Worm (Caenorhabditis elegans): ENCODE results near the gene ZK353.3.

DNA sequence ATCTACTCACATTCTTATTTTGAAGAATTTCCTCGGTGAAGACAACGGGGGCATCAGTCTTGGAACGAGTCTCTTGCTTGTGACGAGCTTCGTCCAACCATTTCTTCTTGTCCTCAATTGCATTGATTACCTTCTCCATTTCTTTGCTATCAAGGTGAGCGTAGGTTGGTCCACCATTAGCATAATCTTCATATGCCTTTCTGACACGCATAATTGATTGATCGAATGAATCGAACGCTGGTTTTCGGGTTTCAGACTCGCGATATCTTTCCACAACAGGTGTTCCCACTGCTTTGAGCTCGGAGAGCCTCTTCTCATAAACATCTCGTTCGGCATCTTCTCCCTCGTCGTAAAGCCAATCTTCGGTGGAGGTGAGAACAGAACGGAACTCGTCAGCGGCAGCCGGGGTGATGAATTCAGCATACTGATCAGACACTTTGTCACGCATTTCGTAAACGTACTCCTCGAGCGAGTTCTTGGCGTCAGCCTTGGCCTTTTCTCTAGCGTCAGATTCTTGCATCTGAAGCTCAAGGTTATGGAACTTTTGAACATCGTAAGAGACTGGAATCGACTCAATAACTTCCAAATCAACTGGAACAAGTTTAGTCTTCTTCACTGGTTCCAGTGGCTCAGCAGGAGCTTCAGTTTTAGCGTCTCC lies 48.8 kb downstream of the ZK353.3 start:
- TF ChIP-seq drap-1 (GFP tag; optimal IDR thresholded peaks at IDR 0.05) (no peak), blmp-1 (tag; optimal IDR thresholded peaks at IDR 0.05) (no peak), ztf-11 (tag; optimal IDR thresholded peaks at IDR 0.05) (no peak), ceh-39 (tag; optimal IDR thresholded peaks at IDR 0.05) (no peak), snpc-4 (tag; optimal IDR thresholded peaks at IDR 0.05) (no peak), sptf-1 (tag; optimal IDR thresholded peaks at IDR 0.05) (no peak), ceh-83 (GFP tag; optimal IDR thresholded peaks at IDR 0.05) (no peak), pha-4 (tag; optimal IDR thresholded peaks at IDR 0.05) (no peak), lin-32 (GFP tag; optimal IDR thresholded peaks at IDR 0.05) (no peak), elt-3 (tag; optimal IDR thresholded peaks at IDR 0.05) (no peak), nhr-76 (tag; optimal IDR thresholded peaks at IDR 0.05) (no peak)

All from whole organism, mixed stage, embryonic.